Worm (Caenorhabditis elegans) whole organism, L3 larva: ENCODE data around the gene gpa-2.

Experiments
- aly-2 ChIP-seq: fragments of 150-350 bp; optimal IDR thresholded peaks from 2 replicates; lab custom pipeline; 2014; ENCODE audit warnings: missing biosample characterization, missing genetic modification characterization
- ama-1 ChIP-seq: fragments of 150-350 bp; optimal IDR thresholded peaks from 2 replicates; lab custom pipeline; 2018
- ceh-16 ChIP-seq: sonication (generic microtip); optimal IDR thresholded peaks from 2 replicates; lab custom pipeline; 2017; ENCODE audit warnings: missing biosample characterization, missing genetic modification characterization
- daf-12 ChIP-seq: fragments of 150-350 bp; optimal IDR thresholded peaks from 2 replicates; lab custom pipeline; 2014; ENCODE audit warnings: missing biosample characterization, missing genetic modification reagents, missing genetic modification characterization
- elt-2 ChIP-seq: sonication (generic microtip); optimal IDR thresholded peaks from 2 replicates; lab custom pipeline; 2016; ENCODE audit warnings: missing genetic modification reagents, mild to moderate bottlenecking, missing genetic modification characterization, missing compliant biosample characterization
- elt-3 ChIP-seq, 3 experiments: fragments of 150-350 bp in 1 of 3; sonication (generic microtip) in 2 of 3; optimal IDR thresholded peaks; 2 replicates in 2 of 3; 4 replicates in 1 of 3; lab custom pipeline; 2014 to 2017; ENCODE audit warnings: missing biosample characterization in 3 of 3, missing genetic modification characterization in 3 of 3
- eor-1 ChIP-seq, 2 experiments: fragments of 150-350 bp; optimal IDR thresholded peaks; 2 replicates each; lab custom pipeline; 2014 to 2018; ENCODE audit warnings: missing biosample characterization in 2 of 2, missing genetic modification characterization in 2 of 2
- fkh-10 ChIP-seq: sonication (generic microtip); optimal IDR thresholded peaks from 2 replicates; lab custom pipeline; 2017; ENCODE audit warnings: missing biosample characterization, missing genetic modification reagents, missing genetic modification characterization
- fkh-2 ChIP-seq: fragments of 150-350 bp; optimal IDR thresholded peaks from 2 replicates; lab custom pipeline; 2014; ENCODE audit warnings: missing biosample characterization, missing genetic modification reagents, missing genetic modification characterization
- fos-1 ChIP-seq: fragments of 150-350 bp; optimal IDR thresholded peaks from 2 replicates; lab custom pipeline; 2014; ENCODE audit warnings: missing biosample characterization, missing genetic modification characterization
- hmg-11 ChIP-seq: sonication (generic microtip); optimal IDR thresholded peaks from 2 replicates; lab custom pipeline; 2016; ENCODE audit warnings: missing genetic modification characterization, missing compliant biosample characterization
- jun-1 ChIP-seq: fragments of 150-350 bp; optimal IDR thresholded peaks from 2 replicates; lab custom pipeline; 2014; ENCODE audit warnings: missing biosample characterization, missing genetic modification reagents, missing genetic modification characterization
- lin-15B ChIP-seq: fragments of 150-350 bp; optimal IDR thresholded peaks from 2 replicates; lab custom pipeline; 2014; ENCODE audit warnings: missing biosample characterization, missing genetic modification characterization
- mdl-1 ChIP-seq: fragments of 150-350 bp; optimal IDR thresholded peaks from 2 replicates; lab custom pipeline; 2014; ENCODE audit warnings: missing biosample characterization, missing genetic modification characterization
- mml-1 ChIP-seq: fragments of 150-350 bp; sonication (generic microtip); optimal IDR thresholded peaks from 3 replicates; lab custom pipeline; 2014; ENCODE audit warnings: missing biosample characterization, missing genetic modification characterization
- nhr-12 ChIP-seq: fragments of 150-350 bp; optimal IDR thresholded peaks from 2 replicates; lab custom pipeline; 2014; ENCODE audit warnings: missing biosample characterization, missing genetic modification characterization
- nhr-23 ChIP-seq: fragments of 150-350 bp; optimal IDR thresholded peaks from 2 replicates; lab custom pipeline; 2014; ENCODE audit warnings: missing biosample characterization, missing genetic modification reagents, missing genetic modification characterization
- nhr-25 ChIP-seq: sonication (generic microtip); optimal IDR thresholded peaks from 2 replicates; lab custom pipeline; 2017; ENCODE audit warnings: missing biosample characterization, missing genetic modification characterization
- nhr-28 ChIP-seq: fragments of 150-350 bp; optimal IDR thresholded peaks from 2 replicates; lab custom pipeline; 2014; ENCODE audit warnings: missing biosample characterization, missing genetic modification characterization
- nhr-43 ChIP-seq: sonication (generic microtip); optimal IDR thresholded peaks from 2 replicates; lab custom pipeline; 2016; ENCODE audit warnings: mild to moderate bottlenecking, missing genetic modification characterization, missing compliant biosample characterization; ENCODE audit not compliant: poor library complexity, severe bottlenecking
- nhr-77 ChIP-seq: fragments of 150-350 bp; optimal IDR thresholded peaks from 2 replicates; lab custom pipeline; 2014; ENCODE audit warnings: missing biosample characterization, missing genetic modification characterization
- pha-4 ChIP-seq: fragments of 150-350 bp; optimal IDR thresholded peaks from 2 replicates; lab custom pipeline; 2014; ENCODE audit warnings: missing biosample characterization, missing genetic modification reagents, missing genetic modification characterization
- pqm-1 ChIP-seq: fragments of 150-350 bp; optimal IDR thresholded peaks from 2 replicates; lab custom pipeline; 2017; ENCODE audit warnings: missing biosample characterization, missing genetic modification characterization, inconsistent platforms
- skn-1 ChIP-seq: fragments of 150-350 bp; optimal IDR thresholded peaks from 2 replicates; lab custom pipeline; 2014; ENCODE audit warnings: missing biosample characterization, missing genetic modification characterization
- tbx-2 ChIP-seq: sonication (generic microtip); optimal IDR thresholded peaks from 2 replicates; lab custom pipeline; 2016; ENCODE audit warnings: mild to moderate bottlenecking, missing genetic modification characterization, missing compliant biosample characterization
- unc-62 ChIP-seq: fragments of 150-350 bp; sonication (generic microtip); optimal IDR thresholded peaks from 4 replicates; lab custom pipeline; 2014; ENCODE audit warnings: missing biosample characterization, missing genetic modification reagents, missing genetic modification characterization
- zag-1 ChIP-seq: fragments of 150-350 bp; optimal IDR thresholded peaks from 2 replicates; lab custom pipeline; 2014; ENCODE audit warnings: missing biosample characterization, missing genetic modification characterization
- ztf-4 ChIP-seq: fragments of 150-350 bp; optimal IDR thresholded peaks from 2 replicates; lab custom pipeline; 2014; ENCODE audit warnings: missing biosample characterization, missing genetic modification characterization

gpa-2 gene

ce11 chrV:8401267-8401666 lies 30.5 kb downstream of the gpa-2 start:
- no peak for TF ChIP-seq nhr-43 (tag; lab: Kevin White, UChicago)
- no peak for TF ChIP-seq mml-1 (tag; lab: Kevin White, UChicago)
- peak in 1 of 3 experiments; percentile 69 for TF ChIP-seq elt-3 (tag; optimal IDR thresholded peaks at IDR 0.05; lab: Kevin White, UChicago)

DNA sequence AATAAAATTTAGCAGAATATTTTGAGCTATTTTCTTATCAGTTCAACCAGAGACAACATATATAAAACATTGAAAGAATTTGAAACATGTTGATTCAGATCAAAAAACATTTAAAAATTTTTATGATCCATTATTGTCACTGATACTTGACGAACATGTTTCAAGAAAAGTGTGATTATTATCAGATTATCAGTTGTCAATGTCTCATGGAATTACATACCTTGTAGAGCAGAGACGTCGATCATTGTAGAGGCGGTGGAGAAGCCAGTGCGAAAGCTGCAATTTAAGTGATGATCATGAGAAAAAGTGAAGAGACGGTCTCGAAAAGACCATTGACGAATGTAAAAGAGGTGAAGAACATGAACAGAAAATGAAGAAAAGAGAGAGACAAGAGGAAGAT lies 31.6 kb downstream of the gpa-2 start, which contains the start of gene F52E1.9:
Gene F52E1.9 (minus strand): TSS at position 278 of the 400 bp plus-strand sequence.
- TF ChIP-seq nhr-77 (tag; lab: Kevin White, UChicago) (no peak), eor-1 (tag; optimal IDR thresholded peaks at IDR 0.05; lab: Kevin White, UChicago) (no peak), elt-2 (tag; lab: Kevin White, UChicago) (peak; percentile 93), nhr-28 (tag; lab: Kevin White, UChicago) (no peak), mml-1 (tag; lab: Kevin White, UChicago) (no peak), pqm-1 (tag; lab: Kevin White, UChicago) (peak; percentile 44), fkh-10 (GFP tag; lab: Kevin White, UChicago) (no peak), tbx-2 (tag; lab: Kevin White, UChicago) (no peak)

DNA sequence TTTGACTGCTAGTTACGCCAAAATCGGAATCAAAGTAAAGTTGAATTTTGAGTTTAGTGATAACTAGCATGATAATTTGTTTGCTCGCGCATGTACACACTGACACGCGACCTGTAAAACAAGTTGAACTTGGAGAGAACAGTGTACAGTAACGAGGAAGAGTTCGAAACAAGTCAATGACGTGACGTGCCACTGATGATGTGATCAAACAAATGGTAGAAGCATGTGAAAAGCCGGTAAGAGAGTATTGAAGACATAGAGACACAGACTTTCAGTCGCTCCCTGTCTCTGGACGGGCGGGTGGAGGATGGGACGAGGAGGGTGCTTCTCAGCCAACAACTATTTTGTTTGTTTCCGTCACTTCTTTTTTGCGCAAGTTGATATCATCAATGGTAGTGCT lies 32.3 kb downstream of the gpa-2 start:
- TF ChIP-seq daf-12 (tag; lab: Kevin White, UChicago) (no peak), pha-4 (tag; lab: Kevin White, UChicago) (peak; percentile 35), pqm-1 (tag; lab: Kevin White, UChicago) (peak; percentile 54), elt-2 (tag; lab: Kevin White, UChicago) (peak; percentile 62), zag-1 (no peak), nhr-23 (tag; lab: Kevin White, UChicago) (no peak), unc-62 (GFP tag; lab: Kevin White, UChicago) (no peak), hmg-11 (peak; percentile 32), jun-1 (tag; lab: Kevin White, UChicago) (peak; percentile 11), nhr-25 (tag; lab: Kevin White, UChicago) (peak; percentile 42)
- TF ChIP-seq, all 47 proteins: peak for 6

DNA sequence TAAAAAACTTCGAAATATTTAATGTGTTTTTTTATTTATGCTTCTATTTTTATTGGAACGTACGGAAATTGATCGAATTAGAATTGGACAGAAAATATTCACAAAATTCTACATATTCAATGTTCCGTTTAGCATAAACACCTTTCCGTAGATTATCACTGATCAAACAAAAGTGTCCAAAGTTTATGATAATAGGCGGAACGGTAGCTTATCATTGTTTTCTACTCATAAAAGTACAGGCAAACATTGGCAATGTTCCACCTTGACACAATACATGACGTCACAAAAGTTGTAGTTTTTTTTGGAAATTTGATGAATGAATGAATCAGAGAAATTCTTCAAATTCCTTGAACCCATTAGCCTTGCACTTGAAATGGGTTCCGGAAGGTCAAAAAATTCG lies 33.1 kb downstream of the gpa-2 start:
- no peak for TF ChIP-seq hmg-11
- no peak for TF ChIP-seq fos-1 (tag; lab: Kevin White, UChicago)
- TF ChIP-seq pqm-1 (tag; lab: Kevin White, UChicago): peak; percentile 40
- TF ChIP-seq fkh-10 (GFP tag; lab: Kevin White, UChicago): no peak
- no peak for TF ChIP-seq fkh-2 (tag; lab: Kevin White, UChicago)
- TF ChIP-seq elt-2 (tag; lab: Kevin White, UChicago): peak; percentile 76
- no peak for TF ChIP-seq ceh-16
- no peak for TF ChIP-seq aly-2 (tag; lab: Kevin White, UChicago)
- TF ChIP-seq, all 47 proteins: peak for 2

DNA sequence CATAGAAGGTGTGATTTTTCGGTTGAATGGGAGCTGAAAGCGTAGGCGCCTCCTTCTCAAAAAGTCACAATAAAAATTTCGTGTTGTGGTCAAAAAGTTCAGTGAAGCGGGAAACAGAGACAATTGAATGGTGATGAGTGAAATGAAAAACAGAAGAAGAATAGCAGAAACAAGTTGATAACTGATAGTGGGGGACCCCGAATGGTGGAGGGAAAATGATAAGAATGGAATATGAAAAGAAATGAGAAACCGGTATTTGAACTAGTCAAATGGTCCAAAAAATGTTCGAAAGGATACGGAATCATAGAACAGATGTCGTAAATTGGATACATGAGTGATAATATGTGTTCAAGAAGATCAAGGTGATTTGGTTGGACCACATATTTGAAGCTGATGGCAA lies 33.5 kb downstream of the gpa-2 start:
- TF ChIP-seq mdl-1 (tag; lab: Kevin White, UChicago): no peak
- TF ChIP-seq nhr-12 (tag; lab: Kevin White, UChicago): no peak
- TF ChIP-seq lin-15B: no peak
- TF ChIP-seq nhr-25 (tag; lab: Kevin White, UChicago): peak; percentile 6
- TF ChIP-seq elt-3 (tag; optimal IDR thresholded peaks at IDR 0.05; lab: Kevin White, UChicago): peak in 1 of 3 experiments; percentile 55
- TF ChIP-seq ztf-4: no peak
- no peak for TF ChIP-seq elt-2 (tag; lab: Kevin White, UChicago)
- no peak for TF ChIP-seq skn-1 (tag; lab: Kevin White, UChicago)

DNA sequence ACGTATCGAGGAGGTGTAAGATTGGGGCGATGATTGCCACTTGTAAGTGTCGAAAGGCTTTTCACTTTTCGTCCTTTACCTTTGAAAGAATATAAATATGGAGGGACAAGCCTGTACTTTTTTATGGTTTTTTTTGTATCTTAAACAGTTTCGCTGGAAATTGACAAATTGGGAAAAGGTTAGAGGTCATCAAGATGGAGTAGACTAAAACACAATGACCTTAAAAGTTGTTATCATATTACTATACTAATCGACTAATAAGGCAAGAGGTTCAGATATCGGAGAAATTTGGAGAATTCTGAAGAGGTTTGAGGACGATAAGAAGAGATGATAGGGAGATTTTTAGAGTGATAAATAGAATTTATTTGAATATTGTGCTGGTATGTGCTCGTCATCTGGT lies 35.4 kb downstream of the gpa-2 start:
- peak; percentile 67 for TF ChIP-seq nhr-25 (tag; lab: Kevin White, UChicago)
- no peak for TF ChIP-seq eor-1 (tag; optimal IDR thresholded peaks at IDR 0.05; lab: Kevin White, UChicago)

- TF ChIP-seq ama-1 (lab: Kevin White, UChicago) (no peak), pqm-1 (tag; lab: Kevin White, UChicago) (peak; percentile 41), nhr-25 (tag; lab: Kevin White, UChicago) (peak; percentile 38), pha-4 (tag; lab: Kevin White, UChicago) (peak; percentile 64)
These were observed 36.1 kb downstream of the gpa-2 start for ce11 chrV:8406911-8407310.
